Worm (Caenorhabditis elegans): ENCODE data around the gene ife-5.

DNA sequence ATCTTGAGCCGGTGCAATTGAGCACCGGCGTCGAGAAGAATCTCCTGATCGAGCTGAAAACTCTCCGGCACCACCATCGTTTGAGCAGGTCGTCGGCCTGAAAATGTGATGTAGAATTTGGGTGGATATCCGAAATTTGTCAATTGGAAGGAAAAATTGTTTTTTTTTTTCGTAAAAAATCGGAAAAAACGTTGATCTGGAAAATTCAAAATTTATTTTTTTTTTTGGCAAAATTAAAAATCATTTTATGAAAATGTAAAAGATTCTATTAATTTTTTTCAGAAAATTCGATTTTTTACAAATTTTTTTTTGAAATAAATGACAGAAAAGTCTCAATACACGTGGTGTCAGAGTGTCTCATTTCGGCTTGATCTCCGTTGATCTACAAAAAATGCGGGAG is 14.3 kb upstream of the ife-5 start, which contains the start of gene tric-1B.1:
- no peak for TF ChIP-seq him-1 (tag; optimal IDR thresholded peaks at IDR 0.05)
- TF ChIP-seq W03F9.2 (tag; optimal IDR thresholded peaks at IDR 0.05), result no peak

Data from whole organism, L4/young adult.